Fruit fly (Drosophila melanogaster): Measurements from ENCODE around the gene CG12541.

- TF ChIP-seq B-H2 (GFP tag; optimal IDR thresholded peaks at IDR 0.05) = peak; percentile 72
- peak in 1 of 2 experiments; percentile 11 for TF ChIP-seq Hr78 (GFP tag; optimal IDR thresholded peaks at IDR 0.05)
- TF ChIP-seq CG17568 (GFP tag; optimal IDR thresholded peaks at IDR 0.05) = peak; percentile 70
- peak; percentile 88 for TF ChIP-seq CG12219 (GFP tag; optimal IDR thresholded peaks at IDR 0.05)
- TF ChIP-seq CG4707 (GFP tag; optimal IDR thresholded peaks at IDR 0.05) = peak; percentile 62
These were observed 29.6 kb upstream of the CG12541 start for dm6 chrX:7095292-7095911.

All from whole organism, embryonic.